Worm (Caenorhabditis elegans): Measurements from ENCODE around the gene kbp-1.

Gene kbp-1

ce11 chrIII:6897587-6898064 lies 28.2 kb downstream of the kbp-1 start, which contains the start of gene T07E3.4 (continued):
- TF ChIP-seq vab-7 (GFP tag; IDR thresholded peaks at IDR 0.05): no peak
- no peak for TF ChIP-seq Y105C5A.15 (GFP tag; IDR thresholded peaks at IDR 0.05)
- TF ChIP-seq sdz-12 (GFP tag; optimal IDR thresholded peaks at IDR 0.05): no peak
- TF ChIP-seq mdl-1 (tag; optimal IDR thresholded peaks at IDR 0.05): peak; percentile 22 to 72
- 0 out of 2 replicates have a peak, but pooled peaks have one; percentile 39 for TF ChIP-seq php-3 (GFP tag; IDR thresholded peaks at IDR 0.05)
- TF ChIP-seq set-16 (GFP tag; IDR thresholded peaks at IDR 0.05): no peak
- no peak for TF ChIP-seq aly-2 (tag; optimal IDR thresholded peaks at IDR 0.05)
- TF ChIP-seq lin-29 (GFP tag; IDR thresholded peaks at IDR 0.05): no peak
- TF ChIP-seq zfp-2 (tag; optimal IDR thresholded peaks at IDR 0.05): no peak
- peak; percentile 64; the same call in 1 of the 2 replicates for TF ChIP-seq lin-1 (GFP tag; IDR thresholded peaks at IDR 0.05)
- no peak for TF ChIP-seq skn-1 (tag; optimal IDR thresholded peaks at IDR 0.05)
- no peak for TF ChIP-seq dmd-8 (GFP tag; IDR thresholded peaks at IDR 0.05)
- no peak for TF ChIP-seq egl-43 (GFP tag; IDR thresholded peaks at IDR 0.05)
- TF ChIP-seq hif-1 (tag; optimal IDR thresholded peaks at IDR 0.05): no peak
- TF ChIP-seq T26A8.4 (GFP tag; IDR thresholded peaks at IDR 0.05): peak; percentile 59
- no peak for TF ChIP-seq lim-7 (GFP tag; IDR thresholded peaks at IDR 0.05)
- 0 out of 2 replicates have a peak, but pooled peaks have one; percentile 37 for TF ChIP-seq ceh-20 (GFP tag; IDR thresholded peaks at IDR 0.05)
- peak; percentile 57; the same call in 1 of the 2 replicates for TF ChIP-seq ctbp-1 (GFP tag; IDR thresholded peaks at IDR 0.05)
- TF ChIP-seq F37D6.2 (tag; optimal IDR thresholded peaks at IDR 0.05): no peak
- TF ChIP-seq jun-1 (tag; optimal IDR thresholded peaks at IDR 0.05): no peak
- no peak for TF ChIP-seq F10B5.3 (tag; optimal IDR thresholded peaks at IDR 0.05)
- TF ChIP-seq dmd-9 (GFP tag; IDR thresholded peaks at IDR 0.05): no peak
- no peak for TF ChIP-seq ztf-11 (tag; optimal IDR thresholded peaks at IDR 0.05)
- no peak for TF ChIP-seq unc-130 (GFP tag; optimal IDR thresholded peaks at IDR 0.05)
- no peak for TF ChIP-seq unc-39 (tag; optimal IDR thresholded peaks at IDR 0.05)
- TF ChIP-seq nhr-111 (GFP tag; optimal IDR thresholded peaks at IDR 0.05): no peak
- TF ChIP-seq zag-1 (tag; optimal IDR thresholded peaks at IDR 0.05): no peak
- no peak for TF ChIP-seq nhr-6 (tag; optimal IDR thresholded peaks at IDR 0.05)
- TF ChIP-seq F44E2.7 (GFP tag; IDR thresholded peaks at IDR 0.05): no peak
- TF ChIP-seq snpc-1.2 (GFP tag; IDR thresholded peaks at IDR 0.05): no peak
- TF ChIP-seq zip-11 (GFP tag; IDR thresholded peaks at IDR 0.05): no peak
- no peak for TF ChIP-seq mdt-29 (GFP tag; IDR thresholded peaks at IDR 0.05)
- TF ChIP-seq unc-62 (GFP tag; optimal IDR thresholded peaks at IDR 0.05 in 1 of 2): peak in 1 of 2 experiments; percentile 90
- no peak for TF ChIP-seq unc-62 (tag; optimal IDR thresholded peaks at IDR 0.05)
- TF ChIP-seq ZK546.5 (tag; optimal IDR thresholded peaks at IDR 0.05): no peak
- TF ChIP-seq mep-1 (tag; optimal IDR thresholded peaks at IDR 0.05): peak; percentile 69
- TF ChIP-seq zfp-3 (GFP tag; conservative IDR thresholded peaks at IDR 0.05): no peak
- peak; percentile 73 for TF ChIP-seq dve-1 (tag; optimal IDR thresholded peaks at IDR 0.05; ENCODE audit: insufficient read depth)
- TF ChIP-seq ceh-44 (GFP tag; IDR thresholded peaks at IDR 0.05): no peak
- TF ChIP-seq lin-13 (GFP tag; optimal IDR thresholded peaks at IDR 0.05): peak; percentile 46
- TF ChIP-seq daf-16 (GFP tag; optimal IDR thresholded peaks at IDR 0.05): peak in 1 of 2 experiments; percentile 18
- peak; percentile 68 for TF ChIP-seq daf-16 (tag; optimal IDR thresholded peaks at IDR 0.05)
- TF ChIP-seq tag-97 (GFP tag; IDR thresholded peaks at IDR 0.05): no peak
- TF ChIP-seq madf-5 (GFP tag; IDR thresholded peaks at IDR 0.05): no peak
- TF ChIP-seq dpl-1 (GFP tag; optimal IDR thresholded peaks at IDR 0.05): peak; percentile 48
- peak; percentile 32; the same call in 1 of the 2 replicates for TF ChIP-seq tra-1 (GFP tag; IDR thresholded peaks at IDR 0.05)
- TF ChIP-seq lsy-2 (tag; optimal IDR thresholded peaks at IDR 0.05): peak; percentile 50 to 84
- peak; percentile 98 for TF ChIP-seq aha-1 (tag)
- TF ChIP-seq D1046.2 (GFP tag; IDR thresholded peaks at IDR 0.05): no peak
- TF ChIP-seq ceh-28 (tag; optimal IDR thresholded peaks at IDR 0.05): no peak
- TF ChIP-seq nhr-76 (tag; optimal IDR thresholded peaks at IDR 0.05): no peak
- no peak for TF ChIP-seq R02D3.7 (tag; optimal IDR thresholded peaks at IDR 0.05)
